Worm (Caenorhabditis elegans) whole organism, L4 larva: Measurements from ENCODE around the gene C06B3.7.

Experiments used
- Y105C5A.15 ChIP-seq: fragments of 200-800 bp; sonication (Bioruptor generic); IDR thresholded peaks from 2 replicates; pipeline ENCODE4 v1.3.6; 2022; ENCODE audit warnings: missing genetic modification characterization, missing compliant biosample characterization
- ZK337.2 ChIP-seq: fragments of 200-800 bp; sonication (Bioruptor generic); IDR thresholded peaks from 2 replicates; pipeline ENCODE4 v1.3.6; 2022; ENCODE audit warnings: missing genetic modification reagents, missing genetic modification characterization, missing compliant biosample characterization
- aha-1 ChIP-seq: fragments of 150-350 bp; peaks from one replicate; lab custom pipeline; 2014; ENCODE audit warnings: missing biosample characterization, missing genetic modification characterization
- ama-1 ChIP-seq: fragments of 150-350 bp; optimal IDR thresholded peaks from 2 replicates; lab custom pipeline; 2014; ENCODE audit warnings: inconsistent platforms, mixed read lengths
- ceh-20 ChIP-seq: fragments of 200-800 bp; sonication (Bioruptor generic); IDR thresholded peaks from 2 replicates; pipeline ENCODE4 v1.3.6; 2022; ENCODE audit warnings: missing genetic modification reagents, missing genetic modification characterization, missing compliant biosample characterization
- ceh-82 ChIP-seq: sonication (generic microtip); optimal IDR thresholded peaks from 2 replicates; lab custom pipeline; 2017; ENCODE audit warnings: missing biosample characterization, missing genetic modification characterization
- cey-2 ChIP-seq: sonication (generic microtip); optimal IDR thresholded peaks from 3 replicates; lab custom pipeline; 2017; ENCODE audit warnings: missing genetic modification characterization, mild to moderate bottlenecking, missing compliant biosample characterization, antibody characterized with exemption, borderline replicate concordance; ENCODE audit not compliant: insufficient read depth
- ctbp-1 ChIP-seq: fragments of 200-800 bp; sonication (Bioruptor generic); IDR thresholded peaks from 2 replicates; pipeline ENCODE4 v1.3.6; 2022; ENCODE audit warnings: missing genetic modification reagents, missing genetic modification characterization, missing compliant biosample characterization
- daf-16 ChIP-seq, 3 experiments: sonication (generic microtip); optimal IDR thresholded peaks; 2 replicates each; lab custom pipeline; 2016 to 2017; ENCODE audit warnings: missing genetic modification characterization in 3 of 3, missing genetic modification reagents in 3 of 3, mild to moderate bottlenecking in 2 of 3, missing compliant biosample characterization in 2 of 3, missing biosample characterization in 1 of 3, moderate library complexity in 1 of 3
- dmd-6 ChIP-seq: fragments of 200-800 bp; sonication (Bioruptor generic); IDR thresholded peaks from 2 replicates; pipeline ENCODE4 v1.3.6; 2022; ENCODE audit warnings: missing genetic modification reagents, missing genetic modification characterization, missing compliant biosample characterization
- duxl-1 ChIP-seq: sonication (generic microtip); optimal IDR thresholded peaks from 2 replicates; lab custom pipeline; 2016; ENCODE audit warnings: mild to moderate bottlenecking, missing genetic modification characterization, moderate library complexity, missing compliant biosample characterization; ENCODE audit not compliant: poor library complexity
- dve-1 ChIP-seq: sonication (generic microtip); optimal IDR thresholded peaks from 2 replicates; lab custom pipeline; 2017; ENCODE audit warnings: antibody characterized with exemption, mild to moderate bottlenecking, missing genetic modification characterization, missing compliant biosample characterization; ENCODE audit not compliant: insufficient read depth
- egl-43 ChIP-seq: fragments of 200-800 bp; sonication (Bioruptor generic); IDR thresholded peaks from 2 replicates; pipeline ENCODE4 v1.3.6; 2022; ENCODE audit warnings: missing genetic modification reagents, missing genetic modification characterization, missing compliant biosample characterization
- hlh-11 ChIP-seq: fragments of 200-800 bp; sonication (Bioruptor generic); optimal IDR thresholded peaks from 2 replicates; lab custom pipeline; 2018; ENCODE audit warnings: mild to moderate bottlenecking, missing genetic modification characterization, missing compliant biosample characterization
- lin-1 ChIP-seq: fragments of 200-800 bp; sonication (Bioruptor generic); IDR thresholded peaks from 2 replicates; pipeline ENCODE4 v1.3.6; 2022; ENCODE audit warnings: missing genetic modification reagents, missing genetic modification characterization, missing compliant biosample characterization
- mdl-1 ChIP-seq, 2 experiments: fragments of 150-350 bp in 1 of 2; sonication (generic microtip) in 1 of 2; optimal IDR thresholded peaks; 2 replicates each; lab custom pipeline; 2014 to 2017; ENCODE audit warnings: missing biosample characterization in 2 of 2, missing genetic modification characterization in 2 of 2
- mxl-2 ChIP-seq: fragments of 200-800 bp; sonication (Bioruptor generic); conservative IDR thresholded peaks from 2 replicates; pipeline ENCODE4 v1.3.6; 2022; ENCODE audit warnings: missing genetic modification reagents, missing genetic modification characterization, missing compliant biosample characterization
- nhr-237 ChIP-seq: sonication (generic microtip); optimal IDR thresholded peaks from 2 replicates; lab custom pipeline; 2017; ENCODE audit warnings: missing biosample characterization, missing genetic modification characterization
- nhr-28 ChIP-seq: fragments of 150-350 bp; optimal IDR thresholded peaks from 2 replicates; lab custom pipeline; 2014; ENCODE audit warnings: missing biosample characterization, missing genetic modification characterization
- nhr-6 ChIP-seq: fragments of 150-350 bp; optimal IDR thresholded peaks from 2 replicates; lab custom pipeline; 2014; ENCODE audit warnings: missing biosample characterization, missing genetic modification characterization
- nhr-76 ChIP-seq: fragments of 150-350 bp; optimal IDR thresholded peaks from 2 replicates; lab custom pipeline; 2014; ENCODE audit warnings: missing biosample characterization, missing genetic modification characterization
- nhr-77 ChIP-seq: fragments of 150-350 bp; optimal IDR thresholded peaks from 2 replicates; lab custom pipeline; 2014; ENCODE audit warnings: missing biosample characterization, missing genetic modification characterization
- php-3 ChIP-seq: fragments of 200-800 bp; sonication (Bioruptor generic); IDR thresholded peaks from 2 replicates; pipeline ENCODE4 v1.3.6; 2022; ENCODE audit warnings: missing genetic modification reagents, missing genetic modification characterization, missing compliant biosample characterization
- pqm-1 ChIP-seq: sonication (generic microtip); optimal IDR thresholded peaks from 2 replicates; lab custom pipeline; 2017; ENCODE audit warnings: missing biosample characterization, missing genetic modification characterization
- saeg-2 ChIP-seq: fragments of 200-800 bp; sonication (Bioruptor generic); IDR thresholded peaks from 2 replicates; pipeline ENCODE4 v1.3.6; 2022; ENCODE audit warnings: missing genetic modification reagents, missing genetic modification characterization, missing compliant biosample characterization
- sdz-12 ChIP-seq: fragments of 200-800 bp; sonication (Bioruptor generic); optimal IDR thresholded peaks from 2 replicates; lab custom pipeline; 2018; ENCODE audit warnings: mild to moderate bottlenecking, missing genetic modification characterization, missing compliant biosample characterization
- snpc-1.2 ChIP-seq: fragments of 200-800 bp; sonication (Bioruptor generic); IDR thresholded peaks from 2 replicates; pipeline ENCODE4 v1.3.6; 2022; ENCODE audit warnings: missing genetic modification reagents, missing genetic modification characterization, missing compliant biosample characterization
- snpc-4 ChIP-seq: fragments of 150-350 bp; optimal IDR thresholded peaks from 2 replicates; lab custom pipeline; 2014; ENCODE audit warnings: missing biosample characterization, missing genetic modification characterization
- tra-1 ChIP-seq: fragments of 200-800 bp; sonication (Bioruptor generic); IDR thresholded peaks from 2 replicates; pipeline ENCODE4 v1.3.6; 2022; ENCODE audit warnings: missing genetic modification reagents, missing genetic modification characterization, missing compliant biosample characterization
- unc-130 ChIP-seq: sonication (generic microtip); optimal IDR thresholded peaks from 2 replicates; lab custom pipeline; 2016; ENCODE audit warnings: missing genetic modification reagents, missing genetic modification characterization, missing compliant biosample characterization
- unc-39 ChIP-seq: sonication (generic microtip); optimal IDR thresholded peaks from 2 replicates; lab custom pipeline; 2017; ENCODE audit warnings: missing biosample characterization, missing genetic modification characterization
- zfp-3 ChIP-seq: fragments of 200-800 bp; sonication (Bioruptor generic); conservative IDR thresholded peaks from 2 replicates; pipeline ENCODE4 v1.3.6; 2022; ENCODE audit warnings: missing genetic modification reagents, missing genetic modification characterization, missing compliant biosample characterization
- zip-11 ChIP-seq: fragments of 200-800 bp; sonication (Bioruptor generic); IDR thresholded peaks from 2 replicates; pipeline ENCODE4 v1.3.6; 2022; ENCODE audit warnings: missing genetic modification characterization, missing compliant biosample characterization

Gene C06B3.7

DNA sequence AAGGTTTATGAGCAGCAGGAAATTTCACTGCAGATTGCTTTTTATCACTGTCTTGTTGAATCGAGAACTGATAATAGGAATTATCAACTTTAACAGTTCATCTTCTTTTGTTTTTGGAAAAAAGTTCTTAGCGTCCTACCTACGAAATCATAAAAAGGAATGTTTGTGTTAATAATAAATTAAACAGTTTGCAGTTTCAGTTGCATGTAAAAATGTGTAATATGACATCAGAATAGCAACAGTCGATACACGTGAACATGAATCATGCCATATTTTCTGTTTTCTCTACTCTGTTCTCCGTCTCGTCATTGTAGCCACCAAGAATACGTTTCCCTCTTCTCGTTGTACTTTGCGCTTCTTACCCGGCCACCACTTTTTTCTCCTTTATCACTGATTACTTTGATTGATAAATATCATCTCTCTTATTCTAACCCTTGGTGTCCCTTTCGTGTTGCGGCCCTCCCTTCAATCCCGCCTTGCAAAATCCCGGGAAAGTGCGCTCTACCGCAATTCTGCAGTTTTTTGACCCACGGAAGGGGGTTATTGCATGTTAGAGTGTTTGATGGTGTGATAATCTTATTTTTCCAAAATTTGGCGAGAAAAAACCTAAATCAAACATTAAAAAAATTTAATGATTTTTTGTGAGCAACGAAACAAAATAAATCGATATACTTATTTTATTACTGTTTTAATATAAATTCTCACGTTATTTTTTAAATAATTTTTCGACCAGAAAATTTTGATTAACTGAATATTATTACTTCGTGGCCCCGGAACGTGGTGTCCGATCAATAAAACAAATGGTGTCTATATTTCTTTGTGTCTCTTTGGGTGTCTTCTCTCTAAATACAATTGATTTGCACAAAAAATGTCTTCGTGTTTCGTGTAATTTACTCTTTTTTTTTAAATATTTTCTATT is 16.8 kb upstream of the C06B3.7 start, which contains the start of gene sptl-3 (continued):
- no peak for TF ChIP-seq snpc-4 (tag; lab: Kevin White, UChicago)
- peak; percentile 87 for TF ChIP-seq cey-2 (tag; lab: Kevin White, UChicago)
- TF ChIP-seq nhr-237 (tag; lab: Kevin White, UChicago) = no peak
- no peak for TF ChIP-seq zfp-3 (GFP tag; lab: Robert Waterston, UW)
- TF ChIP-seq ctbp-1 = 0 out of 2 replicates have a peak, but pooled peaks have one; percentile 30
- TF ChIP-seq unc-130 (GFP tag; lab: Kevin White, UChicago) = no peak
- no peak for TF ChIP-seq nhr-76 (tag; lab: Kevin White, UChicago)

DNA sequence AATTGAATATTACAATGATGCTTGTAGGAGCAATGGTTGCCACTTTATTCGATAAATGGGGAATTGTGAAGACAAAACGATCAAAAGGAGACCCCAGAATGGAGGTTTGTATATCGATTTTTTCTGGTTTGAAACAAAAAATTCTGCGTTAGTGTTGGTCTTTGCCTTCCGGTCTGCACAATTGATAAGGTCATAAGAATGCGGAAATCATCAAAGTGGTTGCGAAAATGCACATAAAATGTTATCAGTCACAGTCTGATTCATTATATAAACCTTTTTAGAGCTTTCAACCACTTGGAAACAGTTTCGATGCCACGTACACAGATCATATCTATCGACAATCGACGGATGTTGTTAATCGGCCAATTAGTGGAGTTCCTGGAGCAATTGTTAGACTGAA is 15.9 kb upstream of the C06B3.7 start:
- no peak for TF ChIP-seq ama-1 (lab: Kevin White, UChicago)
- peak; percentile 12 for TF ChIP-seq nhr-6 (tag; lab: Kevin White, UChicago)
- TF ChIP-seq aha-1 (tag; lab: Kevin White, UChicago) = peak; percentile 75
- TF ChIP-seq nhr-77 (tag; lab: Kevin White, UChicago) = peak; percentile 61
- peak; percentile 6 for TF ChIP-seq duxl-1 (tag; lab: Kevin White, UChicago)
- peak; percentile 88 for TF ChIP-seq pqm-1 (tag; lab: Kevin White, UChicago)
- TF ChIP-seq dve-1 (tag; lab: Kevin White, UChicago) = peak; percentile 53
- TF ChIP-seq nhr-28 (tag; lab: Kevin White, UChicago) = peak; percentile 65
- TF ChIP-seq Y105C5A.15 (GFP tag; lab: Robert Waterston, UW) = no peak
- TF ChIP-seq hlh-11 (tag; lab: Kevin White, UChicago) = peak; percentile 62
- 0 out of 2 replicates have a peak, but pooled peaks have one; percentile 10 for TF ChIP-seq tra-1 (GFP tag; lab: Robert Waterston, UW)
- peak; percentile 87 for TF ChIP-seq dmd-6 (GFP tag; lab: Robert Waterston, UW)
- peak; percentile 86 for TF ChIP-seq php-3 (GFP tag; lab: Robert Waterston, UW)
- no peak for TF ChIP-seq egl-43 (GFP tag; lab: Robert Waterston, UW)
- peak; percentile 80 for TF ChIP-seq lin-1

DNA sequence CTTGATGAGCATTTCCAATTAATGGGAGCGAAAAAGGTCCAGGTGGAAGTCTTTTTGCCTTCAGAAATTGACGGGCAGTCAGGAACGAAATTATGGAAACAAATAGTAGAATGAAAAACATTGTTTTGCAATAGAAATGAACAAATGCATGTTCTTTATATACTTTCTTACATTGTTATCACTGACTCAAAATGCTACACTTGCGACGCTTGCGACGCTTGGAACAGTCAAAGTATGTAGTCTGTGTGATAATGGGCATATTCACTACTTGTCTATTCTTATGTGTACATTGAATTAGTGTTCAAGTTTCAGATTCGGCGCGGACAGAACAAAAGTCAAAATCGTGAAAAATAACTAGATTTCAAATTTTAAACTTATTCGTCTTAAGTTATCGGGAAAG is 11.1 kb upstream of the C06B3.7 start, which contains the start of gene cyp-35C1:
TSS of gene cyp-35C1 (minus strand) at position 132 of the 400 bp plus-strand sequence.
- TF ChIP-seq pqm-1 (tag; lab: Kevin White, UChicago) (peak; percentile 12), dve-1 (tag; lab: Kevin White, UChicago) (peak; percentile 19), aha-1 (tag; lab: Kevin White, UChicago) (peak; percentile 49), dmd-6 (GFP tag; lab: Robert Waterston, UW) (0 out of 2 replicates have a peak, but pooled peaks have one; percentile 11), sdz-12 (GFP tag; lab: Kevin White, UChicago) (no peak), snpc-1.2 (GFP tag; lab: Robert Waterston, UW) (no peak), nhr-77 (tag; lab: Kevin White, UChicago) (peak; percentile 69), hlh-11 (tag; lab: Kevin White, UChicago) (peak; percentile 15), nhr-28 (tag; lab: Kevin White, UChicago) (peak; percentile 93), daf-16 (GFP tag; optimal IDR thresholded peaks at IDR 0.05; lab: Kevin White, UChicago) (no peak), daf-16 (tag; optimal IDR thresholded peaks at IDR 0.05; lab: Kevin White, UChicago) (peak; percentile 39), saeg-2 (GFP tag; lab: Robert Waterston, UW) (0 out of 2 replicates have a peak, but pooled peaks have one; percentile 33)

DNA sequence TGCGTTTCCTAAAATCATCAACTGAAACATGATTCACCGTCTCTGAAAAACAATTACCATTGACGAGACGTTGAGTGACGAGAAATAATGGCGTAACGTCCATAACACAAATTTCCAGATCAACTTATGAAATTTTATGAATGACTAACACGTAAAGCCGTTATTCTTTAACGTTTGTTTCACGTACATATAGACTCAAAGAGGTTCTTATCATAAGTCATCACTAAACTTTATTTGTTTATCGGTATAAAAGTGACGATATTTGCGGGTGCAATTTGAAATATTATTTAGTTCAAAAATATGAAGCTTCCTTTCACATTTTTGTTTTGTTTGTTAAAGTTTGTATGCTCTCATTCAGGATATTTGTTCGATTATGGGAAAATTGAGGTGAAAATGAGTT is 10.3 kb upstream of the C06B3.7 start, which contains the start of gene oac-3:
TSS of gene oac-3 (plus strand) at position 301 of the 400 bp plus-strand sequence.
- TF ChIP-seq ceh-82 (tag; lab: Kevin White, UChicago) (no peak), mxl-2 (GFP tag; lab: Robert Waterston, UW) (no peak), zip-11 (GFP tag; lab: Robert Waterston, UW) (no peak), unc-39 (tag; lab: Kevin White, UChicago) (no peak), snpc-1.2 (GFP tag; lab: Robert Waterston, UW) (no peak), dve-1 (tag; lab: Kevin White, UChicago) (no peak), ceh-20 (GFP tag; lab: Robert Waterston, UW) (no peak), nhr-6 (tag; lab: Kevin White, UChicago) (no peak), mdl-1 (tag; optimal IDR thresholded peaks at IDR 0.05; lab: Kevin White, UChicago) (no peak), ZK337.2 (GFP tag; lab: Robert Waterston, UW) (no peak)
- TF ChIP-seq, all 104 proteins: peak for 0
